Fruit fly (Drosophila melanogaster) whole organism, embryonic: Measurements from ENCODE around the gene CstF50.
A peak's percentile ranks its signal among the peaks of the same experiment; 100 is the strongest.

ENCODE experiments used
- Abd-B ChIP-seq: fragments of 200-800 bp; sonication (Bioruptor generic); optimal IDR thresholded peaks from 2 replicates; lab custom pipeline; 2018; ENCODE audit warnings: missing biosample characterization, mild to moderate bottlenecking, missing genetic modification characterization, moderate library complexity
- Atf-2 ChIP-seq: fragments of 200-800 bp; sonication (Bioruptor generic); optimal IDR thresholded peaks from 2 replicates; lab custom pipeline; 2016; ENCODE audit warnings: missing biosample characterization, missing genetic modification characterization
- Blimp-1 ChIP-seq: fragments of 200-800 bp; sonication (Bioruptor generic); optimal IDR thresholded peaks from 3 replicates; lab custom pipeline; 2018; ENCODE audit warnings: missing biosample characterization, missing genetic modification characterization, mild to moderate bottlenecking, moderate library complexity, missing genetic modification reagents
- CG10959 ChIP-seq: fragments of 200-800 bp; sonication (Bioruptor generic); IDR thresholded peaks from 2 replicates; pipeline ENCODE4 v1.3.6; 2022; ENCODE audit warnings: missing biosample characterization, missing genetic modification characterization
- CG11247 ChIP-seq: fragments of 200-800 bp; sonication (Bioruptor generic); IDR thresholded peaks from 2 replicates; pipeline ENCODE4 v1.3.6; 2022; ENCODE audit warnings: missing biosample characterization, missing genetic modification characterization
- CG1233 ChIP-seq: fragments of 200-800 bp; sonication (Bioruptor generic); optimal IDR thresholded peaks from 4 replicates; lab custom pipeline; 2018; ENCODE audit warnings: missing biosample characterization, mild to moderate bottlenecking, missing genetic modification characterization
- CG12659 ChIP-seq: fragments of 200-800 bp; sonication (Bioruptor generic); optimal IDR thresholded peaks from 3 replicates; lab custom pipeline; 2017; ENCODE audit warnings: mild to moderate bottlenecking, missing biosample characterization, missing genetic modification reagents, missing genetic modification characterization
- CG14050 ChIP-seq: fragments of 200-800 bp; sonication (Bioruptor generic); IDR thresholded peaks from 3 replicates; pipeline ENCODE4 v1.3.6; 2022; ENCODE audit warnings: missing biosample characterization, missing genetic modification characterization
- CG17186 ChIP-seq: fragments of 200-800 bp; sonication (Bioruptor generic); optimal IDR thresholded peaks from 3 replicates; lab custom pipeline; 2017; ENCODE audit warnings: missing biosample characterization, missing genetic modification reagents, missing genetic modification characterization
- CG17912 ChIP-seq: fragments of 200-800 bp; sonication (Bioruptor generic); optimal IDR thresholded peaks from 2 replicates; lab custom pipeline; 2018; ENCODE audit warnings: missing biosample characterization, mild to moderate bottlenecking, missing genetic modification characterization
- CG18764 ChIP-seq: fragments of 200-800 bp; sonication (Bioruptor generic); optimal IDR thresholded peaks from 3 replicates; lab custom pipeline; 2016; ENCODE audit warnings: missing biosample characterization, missing genetic modification characterization
- CG2120 ChIP-seq: fragments of 200-800 bp; sonication (Bioruptor generic); optimal IDR thresholded peaks from 3 replicates; lab custom pipeline; 2016; ENCODE audit warnings: missing biosample characterization, missing genetic modification characterization
- CG2678 ChIP-seq: fragments of 200-800 bp; sonication (Bioruptor generic); optimal IDR thresholded peaks from 3 replicates; lab custom pipeline; 2019; ENCODE audit warnings: missing biosample characterization, mild to moderate bottlenecking, missing genetic modification characterization, moderate library complexity
- CG31224 ChIP-seq: fragments of 200-800 bp; sonication (Bioruptor generic); IDR thresholded peaks from 2 replicates; pipeline ENCODE4 v1.3.6; 2022; ENCODE audit warnings: missing biosample characterization, missing genetic modification characterization
- CG32532 ChIP-seq: fragments of 200-800 bp; sonication (Bioruptor generic); IDR thresholded peaks from 2 replicates; pipeline ENCODE4 v1.3.6; 2022; ENCODE audit warnings: missing biosample characterization, missing genetic modification characterization
- CG3726 ChIP-seq: fragments of 200-800 bp; sonication (Bioruptor generic); IDR thresholded peaks from 3 replicates; pipeline ENCODE4, ENCODE4 v1.3.6; 2022; ENCODE audit warnings: missing biosample characterization, missing genetic modification characterization
- CG4328 ChIP-seq: fragments of 200-800 bp; sonication (Bioruptor generic); optimal IDR thresholded peaks from 3 replicates; lab custom pipeline; 2017; ENCODE audit warnings: missing biosample characterization, missing genetic modification reagents, missing genetic modification characterization
- CG4707 ChIP-seq: fragments of 200-800 bp; sonication (Bioruptor generic); optimal IDR thresholded peaks from 2 replicates; lab custom pipeline; 2018; ENCODE audit warnings: missing biosample characterization, mild to moderate bottlenecking, missing genetic modification characterization, moderate library complexity
- CG8290 ChIP-seq, 3 experiments: fragments of 200-800 bp; sonication (Bioruptor generic); optimal IDR thresholded peaks; 2 replicates each; lab custom pipeline; 2016 to 2019; ENCODE audit warnings: missing biosample characterization in 3 of 3, missing genetic modification characterization in 3 of 3, mild to moderate bottlenecking in 2 of 3, moderate library complexity in 1 of 3
- Dbx ChIP-seq: fragments of 200-800 bp; sonication (Bioruptor generic); IDR thresholded peaks from 3 replicates; pipeline ENCODE4 v1.3.6; 2022; ENCODE audit warnings: missing biosample characterization, missing genetic modification characterization
- Dip3 ChIP-seq: fragments of 200-800 bp; sonication (Bioruptor generic); optimal IDR thresholded peaks from 3 replicates; lab custom pipeline; 2016; ENCODE audit warnings: missing biosample characterization, missing genetic modification characterization
- Sox102F ChIP-seq: fragments of 200-800 bp; sonication (Bioruptor generic); optimal IDR thresholded peaks from 2 replicates; lab custom pipeline; 2018; ENCODE audit warnings: missing biosample characterization, mild to moderate bottlenecking, missing genetic modification characterization, moderate library complexity
- Xrp1 ChIP-seq: fragments of 200-800 bp; sonication (Bioruptor generic); IDR thresholded peaks from 2 replicates; pipeline ENCODE4 v1.3.6; 2022; ENCODE audit warnings: missing biosample characterization, missing genetic modification characterization
- amos ChIP-seq: fragments of 200-800 bp; sonication (Bioruptor generic); IDR thresholded peaks from 2 replicates; pipeline ENCODE4 v1.3.6; 2022; ENCODE audit warnings: missing biosample characterization, missing genetic modification characterization; ENCODE audit not compliant: partially characterized antibody
- bsh ChIP-seq, 2 experiments: fragments of 200-800 bp; sonication (Bioruptor generic); optimal IDR thresholded peaks; 2 replicates each; lab custom pipeline; 2017 to 2018; ENCODE audit warnings: mild to moderate bottlenecking in 2 of 2, missing biosample characterization in 2 of 2, missing genetic modification characterization in 2 of 2, moderate library complexity in 1 of 2
- chn ChIP-seq: fragments of 200-800 bp; sonication (Bioruptor generic); optimal IDR thresholded peaks from 2 replicates; lab custom pipeline; 2016; ENCODE audit warnings: missing biosample characterization, missing genetic modification characterization
- croc ChIP-seq: fragments of 200-800 bp; sonication (Bioruptor generic); conservative IDR thresholded peaks from 3 replicates; pipeline ENCODE4 v1.3.6; 2022; ENCODE audit warnings: missing biosample characterization, missing genetic modification characterization
- crp ChIP-seq, 2 experiments: fragments of 200-800 bp; sonication (Bioruptor generic); optimal IDR thresholded peaks; 2 replicates in 1 of 2; 3 replicates in 1 of 2; lab custom pipeline; 2017; ENCODE audit warnings: missing biosample characterization in 2 of 2, missing genetic modification characterization in 2 of 2, mild to moderate bottlenecking in 1 of 2, moderate library complexity in 1 of 2
- gfzf ChIP-seq: fragments of 200-800 bp; sonication (Bioruptor generic); optimal IDR thresholded peaks from 2 replicates; lab custom pipeline; 2016; ENCODE audit warnings: missing biosample characterization, mild to moderate bottlenecking, missing genetic modification characterization, moderate library complexity
- gro ChIP-seq: fragments of 200-800 bp; sonication (Bioruptor generic); optimal IDR thresholded peaks from 2 replicates; lab custom pipeline; 2016; ENCODE audit warnings: missing biosample characterization, missing genetic modification characterization
- gt ChIP-seq: fragments of 200-800 bp; sonication (Bioruptor generic); IDR thresholded peaks from 2 replicates; pipeline ENCODE4 v1.3.6; 2022; ENCODE audit warnings: missing biosample characterization, missing genetic modification characterization
- ham ChIP-seq: fragments of 200-800 bp; sonication (Bioruptor generic); IDR thresholded peaks from 2 replicates; pipeline ENCODE4 v1.3.6; 2022; ENCODE audit warnings: missing biosample characterization, missing genetic modification characterization
- kah ChIP-seq: fragments of 200-800 bp; sonication (Bioruptor generic); optimal IDR thresholded peaks from 2 replicates; lab custom pipeline; 2018; ENCODE audit warnings: missing biosample characterization, mild to moderate bottlenecking, missing genetic modification characterization
- lilli ChIP-seq: fragments of 200-800 bp; sonication (Bioruptor generic); optimal IDR thresholded peaks from 3 replicates; lab custom pipeline; 2016; ENCODE audit warnings: missing biosample characterization, missing genetic modification characterization
- lov ChIP-seq, 2 experiments: fragments of 200-800 bp in 1 of 2; fragments of >200 bp in 1 of 2; sonication (Bioruptor generic) in 1 of 2; IDR thresholded peaks in 1 of 2; optimal IDR thresholded peaks in 1 of 2; 2 replicates in 1 of 2; 3 replicates in 1 of 2; pipeline versions ENCODE4 v1.3.6 to Lab custom; 2017 to 2022; ENCODE audit warnings: missing biosample characterization in 1 of 2, missing genetic modification characterization in 1 of 2
- odd ChIP-seq: fragments of 200-800 bp; sonication (Bioruptor generic); optimal IDR thresholded peaks from 2 replicates; lab custom pipeline; 2017; ENCODE audit warnings: missing biosample characterization, mild to moderate bottlenecking, missing genetic modification characterization
- pan ChIP-seq, 4 experiments: fragments of >200 bp in 3 of 4; fragments of 200-800 bp in 1 of 4; sonication (Bioruptor generic) in 1 of 4; optimal IDR thresholded peaks in 3 of 4; IDR thresholded peaks in 1 of 4; 2 replicates each; pipeline versions ENCODE4 v1.3.6 to Lab custom; 2017 to 2022; ENCODE audit warnings: missing biosample characterization in 2 of 4, missing genetic modification characterization in 2 of 4, mixed read lengths in 1 of 4
- phol ChIP-seq: fragments of 200-800 bp; sonication (Bioruptor generic); optimal IDR thresholded peaks from 3 replicates; lab custom pipeline; 2018; ENCODE audit warnings: missing biosample characterization, mild to moderate bottlenecking, missing genetic modification characterization, moderate library complexity
- tap ChIP-seq: fragments of 200-800 bp; optimal IDR thresholded peaks from 3 replicates; lab custom pipeline; 2019; ENCODE audit warnings: missing biosample characterization, mild to moderate bottlenecking, missing genetic modification characterization, moderate library complexity
- tna ChIP-seq: fragments of 200-800 bp; sonication (Bioruptor generic); IDR thresholded peaks from 2 replicates; pipeline ENCODE4 v1.3.6; 2022; ENCODE audit warnings: missing biosample characterization, missing genetic modification characterization; ENCODE audit not compliant: partially characterized antibody
- trh ChIP-seq: fragments of 200-800 bp; sonication (Bioruptor generic); optimal IDR thresholded peaks from 2 replicates; lab custom pipeline; 2016; ENCODE audit warnings: missing biosample characterization, missing genetic modification characterization
- tx ChIP-seq: fragments of 200-800 bp; sonication (Bioruptor generic); optimal IDR thresholded peaks from 2 replicates; lab custom pipeline; 2016; ENCODE audit warnings: missing biosample characterization, missing genetic modification characterization
- unpg ChIP-seq: fragments of 200-800 bp; sonication (Bioruptor generic); optimal IDR thresholded peaks from 3 replicates; lab custom pipeline; 2018; ENCODE audit warnings: missing biosample characterization, mild to moderate bottlenecking, missing genetic modification characterization, moderate library complexity
- usp ChIP-seq: fragments of >200 bp; optimal IDR thresholded peaks from 2 replicates; lab custom pipeline; 2017; ENCODE audit warnings: missing biosample characterization, missing genetic modification characterization
- wdn ChIP-seq: fragments of 200-800 bp; sonication (Bioruptor generic); IDR thresholded peaks from 2 replicates; pipeline ENCODE4 v1.3.6; 2022; ENCODE audit warnings: missing biosample characterization, missing genetic modification characterization
- z ChIP-seq: fragments of 200-800 bp; sonication (Bioruptor generic); IDR thresholded peaks from 3 replicates; pipeline ENCODE4 v1.3.6; 2022; ENCODE audit warnings: missing biosample characterization, missing genetic modification characterization
- zfh2 ChIP-seq: fragments of 200-800 bp; sonication (Bioruptor generic); optimal IDR thresholded peaks from 2 replicates; lab custom pipeline; 2016; ENCODE audit warnings: missing biosample characterization, missing genetic modification characterization

Gene CstF50

dm6 chr3R:31723206-31723933 is 13.4 kb downstream of the CstF50 start (continued):
- TF ChIP-seq CG8290 (GFP tag; optimal IDR thresholded peaks at IDR 0.05; lab: Kevin White, UChicago) (no peak), CG8290 (tag; optimal IDR thresholded peaks at IDR 0.05; lab: Kevin White, UChicago) (no peak), Xrp1 (peak; percentile 28; the same call in 1 of the 2 replicates), CG4707 (GFP tag; lab: Kevin White, UChicago) (no peak), unpg (peak; percentile 4), kah (GFP tag; lab: Kevin White, UChicago) (no peak), bsh (GFP tag; optimal IDR thresholded peaks at IDR 0.05; lab: Kevin White, UChicago) (peak; percentile 27 to 59), CG17912 (GFP tag; lab: Kevin White, UChicago) (no peak), lilli (peak; percentile 9), gt (GFP tag; lab: Robert Waterston, UW) (no peak), croc (GFP tag; lab: Robert Waterston, UW) (peak; percentile 13; the same call in 1 of the 3 replicates), CG2678 (tag; lab: Kevin White, UChicago) (peak; percentile 54), CG11247 (GFP tag; lab: Robert Waterston, UW) (no peak), tap (tag; lab: Kevin White, UChicago) (peak; percentile 23), CG1233 (peak; percentile 25), gro (no peak), tna (GFP tag; lab: Robert Waterston, UW) (no peak), CG14050 (peak; percentile 26; the same call in 1 of the 3 replicates)

- TF ChIP-seq CG32532 (GFP tag; lab: Robert Waterston, UW) (peak; percentile 29; the same call in 1 of the 2 replicates), CG2120 (GFP tag; lab: Kevin White, UChicago) (no peak), pan (optimal IDR thresholded peaks at IDR 0.05; lab: Kevin White, UChicago) (no peak), pan (GFP tag; optimal IDR thresholded peaks at IDR 0.05 in 1 of 2, IDR thresholded peaks at IDR 0.05 in 1 of 2) (peak in 1 of 2 experiments; percentile 33), Blimp-1 (GFP tag; lab: Kevin White, UChicago) (no peak), CG4328 (GFP tag; lab: Kevin White, UChicago) (no peak), Dbx (GFP tag; lab: Robert Waterston, UW) (no peak), CG3726 (GFP tag; lab: Robert Waterston, UW) (no peak), crp (GFP tag; optimal IDR thresholded peaks at IDR 0.05; lab: Kevin White, UChicago) (no peak), Dip3 (GFP tag; lab: Kevin White, UChicago) (no peak), zfh2 (GFP tag; lab: Kevin White, UChicago) (no peak), lov (optimal IDR thresholded peaks at IDR 0.05; lab: Kevin White, UChicago) (no peak), lov (GFP tag; IDR thresholded peaks at IDR 0.05; lab: Robert Waterston, UW) (no peak), CG31224 (GFP tag; lab: Robert Waterston, UW) (no peak), usp (GFP tag; lab: Kevin White, UChicago) (no peak), ham (GFP tag; lab: Robert Waterston, UW) (no peak), Sox102F (GFP tag; lab: Kevin White, UChicago) (no peak), CG2678 (tag; lab: Kevin White, UChicago) (peak; percentile 33), CG18764 (no peak), CG12659 (GFP tag; lab: Kevin White, UChicago) (peak; percentile 16), CG10959 (GFP tag; lab: Robert Waterston, UW) (no peak), chn (GFP tag; lab: Kevin White, UChicago) (no peak), z (GFP tag; lab: Robert Waterston, UW) (no peak), trh (GFP tag; lab: Kevin White, UChicago) (no peak), wdn (GFP tag; lab: Robert Waterston, UW) (no peak), tx (GFP tag; lab: Kevin White, UChicago) (no peak), phol (tag; lab: Kevin White, UChicago) (no peak), CG17186 (GFP tag; lab: Kevin White, UChicago) (no peak), Atf-2 (GFP tag; lab: Kevin White, UChicago) (no peak), Abd-B (GFP tag; lab: Kevin White, UChicago) (no peak), gfzf (GFP tag; lab: Kevin White, UChicago) (no peak), odd (GFP tag; lab: Kevin White, UChicago) (no peak), amos (GFP tag; lab: Robert Waterston, UW) (peak; percentile 4; the same call in 1 of the 2 replicates)
Observed at dm6 chr3R:31721958-31722357, 14.8 kb downstream of the CstF50 start.
